Worm (Caenorhabditis elegans): ENCODE results near the gene dhgd-1.

Gene dhgd-1

DNA sequence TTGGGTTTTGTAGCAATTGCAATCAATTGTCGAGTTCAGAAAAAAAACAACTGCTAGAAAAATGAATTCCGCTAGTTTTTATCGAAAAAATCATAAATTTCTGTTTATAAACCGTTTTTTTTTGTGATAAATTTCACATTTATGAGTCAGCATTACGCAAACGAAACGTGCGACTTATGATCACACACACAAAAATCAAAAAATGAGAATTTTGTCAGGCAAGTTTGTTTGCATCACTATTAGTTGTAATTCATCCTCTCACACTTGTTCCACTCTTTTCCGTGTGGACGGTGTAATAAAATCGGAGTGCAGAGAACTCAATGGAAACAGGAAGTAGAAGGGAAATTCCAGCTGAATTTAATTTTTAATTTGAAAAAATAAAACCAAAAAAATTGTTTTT, 25.5 kb upstream of the dhgd-1 start, which contains the start of gene pcs-1 (continued):
- TF ChIP-seq ceh-28 (tag; optimal IDR thresholded peaks at IDR 0.05), result no peak
- TF ChIP-seq daf-8 (GFP tag; IDR thresholded peaks at IDR 0.05), result no peak
- TF ChIP-seq unc-130 (GFP tag; optimal IDR thresholded peaks at IDR 0.05), result no peak
- no peak for TF ChIP-seq ceh-32 (tag; optimal IDR thresholded peaks at IDR 0.05; ENCODE audit: poor library complexity)
- no peak for TF ChIP-seq jun-1 (tag; optimal IDR thresholded peaks at IDR 0.05)
- TF ChIP-seq aly-2 (tag; optimal IDR thresholded peaks at IDR 0.05), result no peak
- TF ChIP-seq Y5F2A.4 (GFP tag; optimal IDR thresholded peaks at IDR 0.05), result no peak
- no peak for TF ChIP-seq zfp-3 (GFP tag; conservative IDR thresholded peaks at IDR 0.05)
- TF ChIP-seq egl-43 (GFP tag; IDR thresholded peaks at IDR 0.05), result no peak
- TF ChIP-seq pqm-1 (tag; optimal IDR thresholded peaks at IDR 0.05), result peak; percentile 50
- no peak for TF ChIP-seq ceh-44 (GFP tag; IDR thresholded peaks at IDR 0.05)

DNA sequence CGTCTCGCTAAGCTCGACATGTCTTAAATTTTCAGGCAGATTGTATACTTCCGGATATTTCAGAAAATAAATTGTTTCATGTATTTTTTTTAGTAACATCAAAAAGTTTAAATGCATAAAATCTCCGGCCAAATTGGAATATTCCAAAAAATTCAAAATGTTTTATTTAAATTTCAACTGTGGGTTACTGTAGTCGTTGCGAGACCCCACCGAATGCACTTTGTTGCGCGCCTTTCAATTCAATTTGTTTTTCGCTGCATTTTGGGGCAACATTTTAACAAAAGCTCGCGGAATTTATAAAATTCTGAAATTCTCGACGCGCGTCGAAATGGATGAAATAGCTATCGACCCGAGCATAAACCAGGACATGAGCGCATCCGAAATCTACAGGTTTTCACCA, 21.1 kb upstream of the dhgd-1 start, which contains the start of gene F54D5.2:
TSS of gene F54D5.2 (plus strand) at position 237 of the 400 bp plus-strand sequence.
- TF ChIP-seq pqm-1 (tag; optimal IDR thresholded peaks at IDR 0.05) (no peak), aha-1 (tag) (peak; percentile 72), unc-39 (tag; optimal IDR thresholded peaks at IDR 0.05) (no peak)

DNA sequence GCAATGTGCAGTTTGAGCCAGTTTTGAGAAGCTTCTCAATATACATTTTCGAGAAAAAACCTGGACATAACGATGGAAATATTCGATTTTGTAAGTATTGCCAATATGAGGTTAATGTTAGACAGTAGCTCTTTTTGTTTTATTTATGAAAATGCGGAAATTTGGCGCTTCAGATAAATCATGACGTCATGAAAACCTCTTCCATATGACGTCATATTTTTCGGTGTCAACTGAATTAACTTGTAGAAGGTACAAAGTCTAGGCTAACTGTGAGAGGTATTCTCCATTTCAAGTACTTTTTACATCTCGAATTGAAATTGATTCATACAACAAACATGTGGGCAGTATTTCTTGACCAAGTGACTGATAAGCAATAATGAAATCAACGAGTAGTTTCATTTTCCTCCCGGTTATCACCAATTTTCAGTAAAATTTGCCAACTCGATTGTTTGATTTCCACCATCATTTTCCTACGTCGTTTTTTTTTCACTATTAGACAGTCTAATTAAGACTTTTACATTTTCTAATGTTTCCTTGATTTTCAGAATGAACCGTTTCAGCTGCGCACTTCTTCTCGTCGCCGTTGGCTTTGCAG, 19.5 kb upstream of the dhgd-1 start, which contains the start of gene F54D5.3:
TSS of gene F54D5.3 (plus strand) at position 546 of the 595 bp plus-strand sequence.
- TF ChIP-seq lin-39 (tag; optimal IDR thresholded peaks at IDR 0.05), result no peak
- TF ChIP-seq pha-4 (GFP tag; IDR thresholded peaks at IDR 0.05), result no peak
- no peak for TF ChIP-seq pha-4 (tag; optimal IDR thresholded peaks at IDR 0.05)
- no peak for TF ChIP-seq nhr-48 (tag; optimal IDR thresholded peaks at IDR 0.05)
- no peak for TF ChIP-seq fos-1 (tag; optimal IDR thresholded peaks at IDR 0.05)
- TF ChIP-seq lin-1 (GFP tag; IDR thresholded peaks at IDR 0.05), result no peak
- TF ChIP-seq Y5F2A.4 (GFP tag; optimal IDR thresholded peaks at IDR 0.05), result no peak
- TF ChIP-seq nhr-28 (tag; optimal IDR thresholded peaks at IDR 0.05), result peak; percentile 54
- no peak for TF ChIP-seq duxl-1 (tag; optimal IDR thresholded peaks at IDR 0.05; ENCODE audit: poor library complexity)
- no peak for TF ChIP-seq ztf-7 (tag; optimal IDR thresholded peaks at IDR 0.05)
- TF ChIP-seq daf-8 (GFP tag; IDR thresholded peaks at IDR 0.05), result no peak
- TF ChIP-seq hlh-11 (tag; optimal IDR thresholded peaks at IDR 0.05), result peak; percentile 47
- no peak for TF ChIP-seq nhr-25 (tag; optimal IDR thresholded peaks at IDR 0.05; ENCODE audit: borderline replicate concordance, insufficient read depth)
- TF ChIP-seq php-3 (GFP tag; IDR thresholded peaks at IDR 0.05), result no peak
- TF ChIP-seq F44E2.7 (GFP tag; IDR thresholded peaks at IDR 0.05), result no peak
- TF ChIP-seq nhr-111 (GFP tag; optimal IDR thresholded peaks at IDR 0.05), result no peak
- TF ChIP-seq hif-1 (tag; optimal IDR thresholded peaks at IDR 0.05), result no peak
- peak; percentile 91 for TF ChIP-seq pqm-1 (tag; optimal IDR thresholded peaks at IDR 0.05)
- TF ChIP-seq nhr-11 (tag; optimal IDR thresholded peaks at IDR 0.05), result no peak
- no peak for TF ChIP-seq mep-1 (tag; optimal IDR thresholded peaks at IDR 0.05)
- TF ChIP-seq cey-2 (tag; optimal IDR thresholded peaks at IDR 0.05; ENCODE audit: borderline replicate concordance, insufficient read depth), result no peak
- TF ChIP-seq sdz-12 (GFP tag; optimal IDR thresholded peaks at IDR 0.05), result no peak
- TF ChIP-seq gei-8 (GFP tag; optimal IDR thresholded peaks at IDR 0.05), result no peak
- TF ChIP-seq F10B5.3 (tag; optimal IDR thresholded peaks at IDR 0.05), result no peak
- no peak for TF ChIP-seq nhr-102 (tag; optimal IDR thresholded peaks at IDR 0.05)
- no peak for TF ChIP-seq fkh-10 (GFP tag; optimal IDR thresholded peaks at IDR 0.05)
- no peak for TF ChIP-seq lir-3 (tag; optimal IDR thresholded peaks at IDR 0.05)
- TF ChIP-seq dpl-1 (GFP tag; optimal IDR thresholded peaks at IDR 0.05), result no peak
- no peak for TF ChIP-seq ceh-62 (tag; optimal IDR thresholded peaks at IDR 0.05)
- no peak for TF ChIP-seq madf-5 (GFP tag; IDR thresholded peaks at IDR 0.05)
- no peak for TF ChIP-seq T26A8.4 (GFP tag; IDR thresholded peaks at IDR 0.05)
- peak; percentile 31 for TF ChIP-seq dve-1 (tag; optimal IDR thresholded peaks at IDR 0.05; ENCODE audit: insufficient read depth)
- no peak for TF ChIP-seq set-16 (GFP tag; IDR thresholded peaks at IDR 0.05)
- TF ChIP-seq unc-62 (GFP tag; optimal IDR thresholded peaks at IDR 0.05 in 1 of 2), result peak in 1 of 2 experiments; percentile 66
- TF ChIP-seq unc-62 (tag; optimal IDR thresholded peaks at IDR 0.05), result no peak
- TF ChIP-seq daf-16 (GFP tag; optimal IDR thresholded peaks at IDR 0.05), result no peak
- peak; percentile 33 for TF ChIP-seq daf-16 (tag; optimal IDR thresholded peaks at IDR 0.05)
- TF ChIP-seq egl-27 (tag; optimal IDR thresholded peaks at IDR 0.05), result no peak
